Worm (Caenorhabditis elegans) whole organism, young adult: ENCODE measurements around the gene M163.8.

ENCODE experiments used
- B0019.2 ChIP-seq: fragments of 200-800 bp; sonication (Bioruptor generic); conservative IDR thresholded peaks from 2 replicates; pipeline ENCODE4 v1.3.6; 2022; ENCODE audit warnings: missing genetic modification reagents, missing genetic modification characterization, missing compliant biosample characterization
- B0336.3 ChIP-seq: fragments of 200-800 bp; sonication (Bioruptor generic); IDR thresholded peaks from 2 replicates; pipeline ENCODE4 v1.3.6; 2022; ENCODE audit warnings: missing genetic modification characterization, missing compliant biosample characterization
- C06A6.2 ChIP-seq: fragments of 200-800 bp; sonication (Bioruptor generic); conservative IDR thresholded peaks from 2 replicates; pipeline ENCODE4 v1.3.6; 2022; ENCODE audit warnings: missing genetic modification characterization, missing compliant biosample characterization
- C17E4.6 ChIP-seq: fragments of 200-800 bp; sonication (Bioruptor generic); IDR thresholded peaks from 2 replicates; pipeline ENCODE4 v1.3.6; 2022; ENCODE audit warnings: missing genetic modification reagents, missing genetic modification characterization, missing compliant biosample characterization
- F22D6.2 ChIP-seq: sonication (generic microtip); optimal IDR thresholded peaks from 2 replicates; lab custom pipeline; 2016; ENCODE audit warnings: mild to moderate bottlenecking, missing genetic modification characterization, missing compliant biosample characterization
- F39B2.1 ChIP-seq: fragments of 200-800 bp; sonication (Bioruptor generic); IDR thresholded peaks from 2 replicates; pipeline ENCODE4 v1.3.6; 2022; ENCODE audit warnings: missing genetic modification reagents, missing genetic modification characterization, missing compliant biosample characterization
- K11D2.4 ChIP-seq: fragments of 200-800 bp; sonication (Bioruptor generic); IDR thresholded peaks from 2 replicates; pipeline ENCODE4 v1.3.6; 2022; ENCODE audit warnings: missing genetic modification reagents, missing genetic modification characterization, missing compliant biosample characterization
- K12H6.12 ChIP-seq: fragments of 200-800 bp; sonication (Bioruptor generic); optimal IDR thresholded peaks from 2 replicates; lab custom pipeline; 2018; ENCODE audit warnings: mild to moderate bottlenecking, missing genetic modification characterization, missing compliant biosample characterization
- T26A5.8 ChIP-seq: sonication (generic microtip); optimal IDR thresholded peaks from 2 replicates; lab custom pipeline; 2016; ENCODE audit warnings: missing genetic modification characterization, missing compliant biosample characterization
- Y53F4B.3 ChIP-seq: fragments of 200-800 bp; sonication (Bioruptor generic); IDR thresholded peaks from 2 replicates; pipeline ENCODE4 v1.3.6; 2022; ENCODE audit warnings: missing genetic modification reagents, missing genetic modification characterization, missing compliant biosample characterization
- Y56A3A.18 ChIP-seq: fragments of 200-800 bp; sonication (Bioruptor generic); IDR thresholded peaks from 2 replicates; pipeline ENCODE4 v1.3.6; 2022; ENCODE audit warnings: missing genetic modification reagents, missing genetic modification characterization, missing compliant biosample characterization
- Y79H2A.3 ChIP-seq: fragments of 200-800 bp; sonication (Bioruptor generic); conservative IDR thresholded peaks from 2 replicates; pipeline ENCODE4 v1.3.6; 2022; ENCODE audit warnings: missing genetic modification reagents, missing genetic modification characterization, missing compliant biosample characterization
- Y95B8A.8 ChIP-seq: fragments of 200-800 bp; sonication (Bioruptor generic); IDR thresholded peaks from 2 replicates; pipeline ENCODE4 v1.3.6; 2022; ENCODE audit warnings: missing genetic modification reagents, missing genetic modification characterization, missing compliant biosample characterization
- ZK185.1 ChIP-seq: sonication (generic microtip); optimal IDR thresholded peaks from 2 replicates; lab custom pipeline; 2016; ENCODE audit warnings: mild to moderate bottlenecking, missing genetic modification characterization, missing compliant biosample characterization; ENCODE audit not compliant: poor library complexity, severe bottlenecking
- akir-1 ChIP-seq: fragments of 200-800 bp; sonication (Bioruptor generic); optimal IDR thresholded peaks from 2 replicates; lab custom pipeline; 2018; ENCODE audit warnings: mild to moderate bottlenecking, missing genetic modification characterization, moderate library complexity, missing compliant biosample characterization
- bed-1 ChIP-seq: fragments of 200-800 bp; sonication (Bioruptor generic); IDR thresholded peaks from 2 replicates; pipeline ENCODE4 v1.3.6; 2022; ENCODE audit warnings: missing genetic modification reagents, missing genetic modification characterization, missing compliant biosample characterization
- cebp-1 ChIP-seq, 2 experiments: fragments of 200-800 bp in 1 of 2; sonication (Bioruptor generic) in 1 of 2; sonication (generic microtip) in 1 of 2; IDR thresholded peaks in 1 of 2; optimal IDR thresholded peaks in 1 of 2; 2 replicates each; pipeline versions ENCODE4 v1.3.6 to Lab custom; 2017 to 2022; ENCODE audit warnings: missing compliant biosample characterization in 2 of 2, missing genetic modification characterization in 2 of 2, mild to moderate bottlenecking in 1 of 2, missing genetic modification reagents in 1 of 2, moderate library complexity in 1 of 2
- ceh-27 ChIP-seq: fragments of 200-800 bp; sonication (Bioruptor generic); optimal IDR thresholded peaks from 2 replicates; lab custom pipeline; 2018; ENCODE audit warnings: mild to moderate bottlenecking, missing genetic modification characterization, moderate library complexity, missing compliant biosample characterization
- ceh-91 ChIP-seq: fragments of 200-800 bp; sonication (Bioruptor generic); IDR thresholded peaks from 2 replicates; pipeline ENCODE4 v1.3.6; 2022; ENCODE audit warnings: missing genetic modification reagents, missing genetic modification characterization, missing compliant biosample characterization
- chd-7 ChIP-seq: sonication (generic microtip); optimal IDR thresholded peaks from 2 replicates; lab custom pipeline; 2016; ENCODE audit warnings: mild to moderate bottlenecking, missing genetic modification characterization, moderate library complexity, missing compliant biosample characterization
- dpl-1 ChIP-seq: fragments of 150-350 bp; optimal IDR thresholded peaks from 2 replicates; lab custom pipeline; 2014; ENCODE audit warnings: missing biosample characterization, missing genetic modification reagents, missing genetic modification characterization
- egl-18 ChIP-seq: fragments of 200-800 bp; sonication (Bioruptor generic); IDR thresholded peaks from 2 replicates; pipeline ENCODE4 v1.3.6; 2022; ENCODE audit warnings: missing genetic modification reagents, missing genetic modification characterization, missing compliant biosample characterization
- egl-44 ChIP-seq: fragments of 200-800 bp; sonication (Bioruptor generic); IDR thresholded peaks from 2 replicates; pipeline ENCODE4 v1.3.6; 2022; ENCODE audit warnings: missing genetic modification reagents, missing genetic modification characterization, missing compliant biosample characterization
- egrh-3 ChIP-seq: fragments of 200-800 bp; sonication (Bioruptor generic); IDR thresholded peaks from 2 replicates; pipeline ENCODE4 v1.3.6; 2022; ENCODE audit warnings: missing genetic modification reagents, missing genetic modification characterization, missing compliant biosample characterization
- ets-4 ChIP-seq: fragments of 200-800 bp; sonication (Bioruptor generic); optimal IDR thresholded peaks from 2 replicates; lab custom pipeline; 2018; ENCODE audit warnings: mild to moderate bottlenecking, missing genetic modification characterization, missing compliant biosample characterization
- gei-17 ChIP-seq: fragments of 200-800 bp; sonication (Bioruptor generic); optimal IDR thresholded peaks from 2 replicates; lab custom pipeline; 2018; ENCODE audit warnings: mild to moderate bottlenecking, missing genetic modification characterization, missing compliant biosample characterization
- hlh-12 ChIP-seq: sonication (generic microtip); optimal IDR thresholded peaks from 2 replicates; lab custom pipeline; 2016; ENCODE audit warnings: missing genetic modification characterization, missing compliant biosample characterization
- hlh-26 ChIP-seq: fragments of 200-800 bp; sonication (Bioruptor generic); conservative IDR thresholded peaks from 2 replicates; pipeline ENCODE4 v1.3.6; 2022; ENCODE audit warnings: missing genetic modification reagents, missing genetic modification characterization, missing compliant biosample characterization
- hrde-1 ChIP-seq: sonication (generic microtip); optimal IDR thresholded peaks from 2 replicates; lab custom pipeline; 2016; ENCODE audit warnings: missing genetic modification characterization, mild to moderate bottlenecking, missing compliant biosample characterization, moderate library complexity, missing genotype, missing genetic modification reagents, borderline replicate concordance
- lsy-27 ChIP-seq: sonication (generic microtip); optimal IDR thresholded peaks from 2 replicates; lab custom pipeline; 2017; ENCODE audit warnings: missing genetic modification characterization, mild to moderate bottlenecking, missing compliant biosample characterization, antibody characterized with exemption, missing genotype, borderline replicate concordance; ENCODE audit not compliant: insufficient read depth
- mcd-1 ChIP-seq: fragments of 200-800 bp; sonication (Bioruptor generic); IDR thresholded peaks from 2 replicates; pipeline ENCODE4 v1.3.6; 2022; ENCODE audit warnings: missing genetic modification reagents, missing genetic modification characterization, missing compliant biosample characterization
- mel-28 ChIP-seq: sonication (generic microtip); optimal IDR thresholded peaks from 2 replicates; lab custom pipeline; 2016; ENCODE audit warnings: borderline replicate concordance, mild to moderate bottlenecking, missing genetic modification characterization, missing compliant biosample characterization
- nfyb-1 ChIP-seq: fragments of 200-800 bp; sonication (Bioruptor generic); IDR thresholded peaks from 2 replicates; pipeline ENCODE4 v1.3.6; 2022; ENCODE audit warnings: missing genetic modification reagents, missing genetic modification characterization, missing compliant biosample characterization
- snpc-4 ChIP-seq, 5 experiments: fragments of 150-350 bp in 1 of 5; sonication (generic microtip) in 4 of 5; optimal IDR thresholded peaks; 2 replicates each; lab custom pipeline; 2014 to 2018; ENCODE audit warnings: missing genetic modification characterization in 5 of 5, missing biosample characterization in 3 of 5, antibody characterized with exemption in 2 of 5, mild to moderate bottlenecking in 2 of 5, missing compliant biosample characterization in 2 of 5, missing genotype in 2 of 5, moderate library complexity in 2 of 5, missing genetic modification reagents in 1 of 5
- tbp1 ChIP-seq: fragments of 200-800 bp; sonication (Bioruptor generic); optimal IDR thresholded peaks from 2 replicates; lab custom pipeline; 2018; ENCODE audit warnings: mild to moderate bottlenecking, missing genetic modification characterization, missing compliant biosample characterization
- tbx-9 ChIP-seq: sonication (generic microtip); optimal IDR thresholded peaks from 2 replicates; lab custom pipeline; 2016; ENCODE audit warnings: borderline replicate concordance, missing genetic modification characterization, inconsistent platforms, missing compliant biosample characterization
- xnd-1 ChIP-seq: sonication (generic microtip); optimal IDR thresholded peaks from 2 replicates; lab custom pipeline; 2016; ENCODE audit warnings: missing genotype, missing genetic modification reagents, missing genetic modification characterization, missing compliant biosample characterization

Gene M163.8

ce11 chrX:14453735-14454134 is 31.2 kb upstream of the M163.8 start, which contains the start of gene F23D12.7:
Gene F23D12.7 (minus strand): TSS chrX:14453835.
- TF ChIP-seq xnd-1 (tag; lab: Kevin White, UChicago) = no peak
- no peak for TF ChIP-seq T26A5.8 (tag; lab: Kevin White, UChicago)
- no peak for TF ChIP-seq nfyb-1 (GFP tag; lab: Robert Waterston, UW)
- no peak for TF ChIP-seq ceh-27 (GFP tag; lab: Kevin White, UChicago)
- no peak for TF ChIP-seq mel-28 (tag; lab: Kevin White, UChicago)
- no peak for TF ChIP-seq Y56A3A.18 (GFP tag; lab: Robert Waterston, UW)
- TF ChIP-seq B0019.2 = no peak
- no peak for TF ChIP-seq egl-44 (GFP tag; lab: Robert Waterston, UW)
- no peak for TF ChIP-seq tbx-9
- TF ChIP-seq bed-1 (GFP tag; lab: Robert Waterston, UW) = no peak
- TF ChIP-seq Y95B8A.8 (GFP tag; lab: Robert Waterston, UW) = no peak
- TF ChIP-seq ceh-91 (GFP tag; lab: Robert Waterston, UW) = no peak
- TF ChIP-seq egl-18 (GFP tag; lab: Robert Waterston, UW) = no peak
- TF ChIP-seq F39B2.1 (GFP tag; lab: Robert Waterston, UW) = no peak
- no peak for TF ChIP-seq Y79H2A.3
- TF ChIP-seq C06A6.2 (GFP tag; lab: Robert Waterston, UW) = no peak

ce11 chrX:14455419-14455818 is 29.5 kb upstream of the M163.8 start, which contains the start of gene Y66C5A.1:
Gene Y66C5A.1 (minus strand): TSS chrX:14455519.
- no peak for TF ChIP-seq hlh-12
- no peak for TF ChIP-seq C17E4.6 (GFP tag; lab: Robert Waterston, UW)
- TF ChIP-seq K12H6.12 (tag; lab: Kevin White, UChicago) = no peak
- no peak for TF ChIP-seq gei-17 (GFP tag; lab: Kevin White, UChicago)
- no peak for TF ChIP-seq egl-18 (GFP tag; lab: Robert Waterston, UW)
- no peak for TF ChIP-seq B0336.3 (GFP tag; lab: Robert Waterston, UW)
- no peak for TF ChIP-seq nfyb-1 (GFP tag; lab: Robert Waterston, UW)
- no peak for TF ChIP-seq F39B2.1 (GFP tag; lab: Robert Waterston, UW)
- TF ChIP-seq hlh-26 (GFP tag; lab: Robert Waterston, UW) = no peak

- no peak for TF ChIP-seq egl-44 (GFP tag; lab: Robert Waterston, UW)
- no peak for TF ChIP-seq xnd-1 (tag; lab: Kevin White, UChicago)
- TF ChIP-seq Y53F4B.3 = no peak
- TF ChIP-seq F22D6.2 (tag; lab: Kevin White, UChicago) = no peak
- TF ChIP-seq snpc-4 (GFP tag; optimal IDR thresholded peaks at IDR 0.05; lab: Kevin White, UChicago) = no peak
- TF ChIP-seq snpc-4 (tag; optimal IDR thresholded peaks at IDR 0.05; lab: Kevin White, UChicago) = no peak
- TF ChIP-seq cebp-1 (GFP tag; IDR thresholded peaks at IDR 0.05; lab: Robert Waterston, UW) = no peak
- no peak for TF ChIP-seq cebp-1 (tag; optimal IDR thresholded peaks at IDR 0.05; lab: Kevin White, UChicago)
- TF ChIP-seq chd-7 (tag; lab: Kevin White, UChicago) = no peak
- no peak for TF ChIP-seq C06A6.2 (GFP tag; lab: Robert Waterston, UW)
- no peak for TF ChIP-seq ets-4 (GFP tag; lab: Kevin White, UChicago)
- no peak for TF ChIP-seq mcd-1
- no peak for TF ChIP-seq ZK185.1 (tag; lab: Kevin White, UChicago)
- TF ChIP-seq dpl-1 (GFP tag; lab: Kevin White, UChicago) = no peak
- TF ChIP-seq K11D2.4 (GFP tag; lab: Robert Waterston, UW) = no peak
- no peak for TF ChIP-seq akir-1 (GFP tag; lab: Kevin White, UChicago)
- TF ChIP-seq hrde-1 (tag; lab: Kevin White, UChicago) = no peak
- TF ChIP-seq gei-17 (GFP tag; lab: Kevin White, UChicago) = no peak
- TF ChIP-seq tbp1 (GFP tag; lab: Kevin White, UChicago) = no peak
- no peak for TF ChIP-seq egrh-3 (GFP tag; lab: Robert Waterston, UW)
- no peak for TF ChIP-seq ceh-91 (GFP tag; lab: Robert Waterston, UW)
- no peak for TF ChIP-seq lsy-27 (tag; lab: Kevin White, UChicago)
Observed at ce11 chrX:14460412-14460811, 24.5 kb upstream of the M163.8 start, which contains the start of gene Y66C5A.2. Gene Y66C5A.2 (plus strand): TSS chrX:14460712.
